Fruit fly (Drosophila melanogaster) whole organism, embryonic: ENCODE results near the gene dpp.

ENCODE experiments used
- B-H2 ChIP-seq: fragments of 200-800 bp; sonication (Bioruptor generic); optimal IDR thresholded peaks from 2 replicates; lab custom pipeline; 2018; ENCODE audit warnings: missing biosample characterization, mild to moderate bottlenecking, missing genetic modification characterization
- CG10209 ChIP-seq: fragments of 200-800 bp; sonication (Bioruptor generic); optimal IDR thresholded peaks from 3 replicates; lab custom pipeline; 2017; ENCODE audit warnings: missing biosample characterization, mild to moderate bottlenecking, missing genetic modification characterization, missing genetic modification reagents
- CG10274 ChIP-seq: fragments of 200-800 bp; sonication (Bioruptor generic); optimal IDR thresholded peaks from 3 replicates; lab custom pipeline; 2017; ENCODE audit warnings: missing biosample characterization, mild to moderate bottlenecking, missing genetic modification characterization
- CG11093 ChIP-seq: fragments of 200-800 bp; sonication (Bioruptor generic); IDR thresholded peaks from 3 replicates; pipeline ENCODE4 v1.3.6; 2022; ENCODE audit warnings: missing biosample characterization, missing genetic modification characterization
- CG11398 ChIP-seq: fragments of 200-800 bp; sonication (Bioruptor generic); optimal IDR thresholded peaks from 2 replicates; lab custom pipeline; 2016; ENCODE audit warnings: missing biosample characterization, missing genetic modification characterization
- CG11723 ChIP-seq: fragments of 200-800 bp; sonication (Bioruptor generic); optimal IDR thresholded peaks from 2 replicates; lab custom pipeline; 2017; ENCODE audit warnings: missing biosample characterization, mild to moderate bottlenecking, missing genetic modification characterization
- CG12236 ChIP-seq: fragments of 200-800 bp; sonication (Bioruptor generic); optimal IDR thresholded peaks from 2 replicates; lab custom pipeline; 2016; ENCODE audit warnings: missing biosample characterization, missing genetic modification characterization
- CG13123 ChIP-seq: fragments of 200-800 bp; sonication (Bioruptor generic); optimal IDR thresholded peaks from 2 replicates; lab custom pipeline; 2016; ENCODE audit warnings: missing biosample characterization, missing genetic modification characterization
- CG1602 ChIP-seq: fragments of 200-800 bp; sonication (Bioruptor generic); optimal IDR thresholded peaks from 3 replicates; lab custom pipeline; 2016; ENCODE audit warnings: missing biosample characterization, missing genetic modification characterization
- CG1603 ChIP-seq: fragments of 200-800 bp; sonication (Bioruptor generic); optimal IDR thresholded peaks from 2 replicates; lab custom pipeline; 2019; ENCODE audit warnings: missing biosample characterization, mild to moderate bottlenecking, missing genetic modification characterization, moderate library complexity
- CG17568 ChIP-seq: fragments of 200-800 bp; sonication (Bioruptor generic); optimal IDR thresholded peaks from 2 replicates; lab custom pipeline; 2018; ENCODE audit warnings: missing biosample characterization, mild to moderate bottlenecking, missing genetic modification characterization, moderate library complexity
- CG17912 ChIP-seq: fragments of 200-800 bp; sonication (Bioruptor generic); optimal IDR thresholded peaks from 2 replicates; lab custom pipeline; 2018; ENCODE audit warnings: missing biosample characterization, mild to moderate bottlenecking, missing genetic modification characterization
- CG2875 ChIP-seq: fragments of 200-800 bp; sonication (Bioruptor generic); optimal IDR thresholded peaks from 2 replicates; lab custom pipeline; 2017; ENCODE audit warnings: missing biosample characterization, mild to moderate bottlenecking, missing genetic modification characterization, missing genetic modification reagents
- CG30403 ChIP-seq: fragments of 200-800 bp; sonication (Bioruptor generic); optimal IDR thresholded peaks from 3 replicates; lab custom pipeline; 2016; ENCODE audit warnings: missing biosample characterization, missing genetic modification characterization
- CG31224 ChIP-seq: fragments of 200-800 bp; sonication (Bioruptor generic); IDR thresholded peaks from 2 replicates; pipeline ENCODE4 v1.3.6; 2022; ENCODE audit warnings: missing biosample characterization, missing genetic modification characterization
- CG34224 ChIP-seq: fragments of 200-800 bp; sonication (Bioruptor generic); IDR thresholded peaks from 3 replicates; pipeline ENCODE4 v1.3.6; 2022; ENCODE audit warnings: missing biosample characterization, missing genetic modification characterization; ENCODE audit not compliant: partially characterized antibody
- CG3995 ChIP-seq: fragments of 200-800 bp; sonication (Bioruptor generic); optimal IDR thresholded peaks from 3 replicates; lab custom pipeline; 2016; ENCODE audit warnings: missing biosample characterization, missing genetic modification characterization
- CG6683 ChIP-seq: fragments of 200-800 bp; sonication (Bioruptor generic); optimal IDR thresholded peaks from 2 replicates; lab custom pipeline; 2017; ENCODE audit warnings: missing biosample characterization, mild to moderate bottlenecking, missing genetic modification characterization, missing genetic modification reagents
- CG7372 ChIP-seq: fragments of 200-800 bp; sonication (Bioruptor generic); IDR thresholded peaks from 2 replicates; pipeline ENCODE4 v1.3.6; 2022; ENCODE audit warnings: missing biosample characterization, missing genetic modification characterization
- CG7928 ChIP-seq: fragments of 200-800 bp; sonication (Bioruptor generic); optimal IDR thresholded peaks from 2 replicates; lab custom pipeline; 2017; ENCODE audit warnings: missing biosample characterization, mild to moderate bottlenecking, missing genetic modification characterization
- CG8281 ChIP-seq: fragments of 200-800 bp; sonication (Bioruptor generic); optimal IDR thresholded peaks from 2 replicates; lab custom pipeline; 2018; ENCODE audit warnings: missing biosample characterization, mild to moderate bottlenecking, missing genetic modification characterization, moderate library complexity
- CrebB ChIP-seq: fragments of 200-800 bp; sonication (Bioruptor generic); optimal IDR thresholded peaks from 3 replicates; lab custom pipeline; 2018; ENCODE audit warnings: missing biosample characterization, mild to moderate bottlenecking, missing genetic modification characterization
- Dbx ChIP-seq: fragments of 200-800 bp; sonication (Bioruptor generic); IDR thresholded peaks from 3 replicates; pipeline ENCODE4 v1.3.6; 2022; ENCODE audit warnings: missing biosample characterization, missing genetic modification characterization
- Dek ChIP-seq: fragments of 200-800 bp; sonication (Bioruptor generic); optimal IDR thresholded peaks from 3 replicates; lab custom pipeline; 2019; ENCODE audit warnings: missing biosample characterization, mild to moderate bottlenecking, missing genetic modification characterization, moderate library complexity
- Dll ChIP-seq: fragments of 200-800 bp; sonication (Bioruptor generic); IDR thresholded peaks from 4 replicates; pipeline ENCODE4 v1.3.6; 2022; ENCODE audit warnings: missing biosample characterization, missing genetic modification characterization; ENCODE audit not compliant: partially characterized antibody
- Doc2 ChIP-seq: fragments of 200-800 bp; sonication (Bioruptor generic); IDR thresholded peaks from 2 replicates; pipeline ENCODE4 v1.3.6; 2022; ENCODE audit warnings: missing biosample characterization, missing genetic modification characterization
- Dref ChIP-seq: fragments of 200-800 bp; sonication (Bioruptor generic); IDR thresholded peaks from 2 replicates; pipeline ENCODE4 v1.3.6; 2022; ENCODE audit warnings: missing biosample characterization, missing genetic modification characterization
- Ets97D ChIP-seq: fragments of 200-800 bp; sonication (Bioruptor generic); optimal IDR thresholded peaks from 3 replicates; lab custom pipeline; 2016; ENCODE audit warnings: missing biosample characterization, missing genetic modification characterization
- HmgD ChIP-seq: fragments of 200-800 bp; sonication (Bioruptor generic); optimal IDR thresholded peaks from 3 replicates; lab custom pipeline; 2016; ENCODE audit warnings: missing biosample characterization, missing genetic modification characterization
- Hr3 ChIP-seq: fragments of 200-800 bp; sonication (Bioruptor generic); optimal IDR thresholded peaks from 3 replicates; lab custom pipeline; 2016; ENCODE audit warnings: missing biosample characterization, missing genetic modification characterization
- Hr78 ChIP-seq, 2 experiments: fragments of 200-800 bp in 1 of 2; fragments of >200 bp in 1 of 2; sonication (Bioruptor generic) in 1 of 2; optimal IDR thresholded peaks; 2 replicates each; lab custom pipeline; 2017 to 2019; ENCODE audit warnings: missing biosample characterization in 2 of 2, missing genetic modification characterization in 2 of 2, mild to moderate bottlenecking in 1 of 2, moderate library complexity in 1 of 2
- Kr ChIP-seq: fragments of 200-800 bp; sonication (Bioruptor generic); optimal IDR thresholded peaks from 2 replicates; lab custom pipeline; 2017; ENCODE audit warnings: missing biosample characterization, mild to moderate bottlenecking, missing genetic modification characterization
- Lim3 ChIP-seq: fragments of 200-800 bp; sonication (Bioruptor generic); IDR thresholded peaks from 2 replicates; pipeline ENCODE4 v1.3.6; 2022; ENCODE audit warnings: missing biosample characterization, missing genetic modification characterization
- Myb ChIP-seq: fragments of 200-800 bp; sonication (Bioruptor generic); optimal IDR thresholded peaks from 2 replicates; lab custom pipeline; 2016; ENCODE audit warnings: missing biosample characterization, missing genetic modification characterization
- Nf-YC ChIP-seq: fragments of 200-800 bp; optimal IDR thresholded peaks from 3 replicates; lab custom pipeline; 2019; ENCODE audit warnings: missing biosample characterization, mild to moderate bottlenecking, missing genetic modification characterization, moderate library complexity
- Oaz ChIP-seq: fragments of 200-800 bp; sonication (Bioruptor generic); IDR thresholded peaks from 2 replicates; pipeline ENCODE4 v1.3.6; 2022; ENCODE audit warnings: missing biosample characterization, missing genetic modification characterization
- Scr ChIP-seq: fragments of 200-800 bp; sonication (Bioruptor generic); IDR thresholded peaks from 2 replicates; pipeline ENCODE4 v1.3.6; 2022; ENCODE audit warnings: missing biosample characterization, missing genetic modification characterization; ENCODE audit not compliant: partially characterized antibody
- Sox102F ChIP-seq: fragments of 200-800 bp; sonication (Bioruptor generic); optimal IDR thresholded peaks from 2 replicates; lab custom pipeline; 2018; ENCODE audit warnings: missing biosample characterization, mild to moderate bottlenecking, missing genetic modification characterization, moderate library complexity
- Xrp1 ChIP-seq: fragments of 200-800 bp; sonication (Bioruptor generic); IDR thresholded peaks from 2 replicates; pipeline ENCODE4 v1.3.6; 2022; ENCODE audit warnings: missing biosample characterization, missing genetic modification characterization
- YL-1 ChIP-seq: fragments of 200-800 bp; sonication (Bioruptor generic); optimal IDR thresholded peaks from 3 replicates; lab custom pipeline; 2017; ENCODE audit warnings: missing biosample characterization, mild to moderate bottlenecking, missing genetic modification characterization
- cato ChIP-seq: fragments of 200-800 bp; sonication (Bioruptor generic); optimal IDR thresholded peaks from 2 replicates; lab custom pipeline; 2016; ENCODE audit warnings: missing biosample characterization, missing genetic modification characterization, borderline replicate concordance
- crc ChIP-seq: fragments of 200-800 bp; sonication (Bioruptor generic); optimal IDR thresholded peaks from 2 replicates; lab custom pipeline; 2016; ENCODE audit warnings: missing biosample characterization, missing genetic modification characterization
- da ChIP-seq: fragments of 200-800 bp; sonication (Bioruptor generic); optimal IDR thresholded peaks from 2 replicates; lab custom pipeline; 2016; ENCODE audit warnings: missing biosample characterization, missing genetic modification characterization
- dati ChIP-seq: fragments of 200-800 bp; sonication (Bioruptor generic); IDR thresholded peaks from 2 replicates; pipeline ENCODE4 v1.3.6; 2022; ENCODE audit warnings: missing biosample characterization, missing genetic modification characterization
- gfzf ChIP-seq: fragments of 200-800 bp; sonication (Bioruptor generic); optimal IDR thresholded peaks from 2 replicates; lab custom pipeline; 2016; ENCODE audit warnings: missing biosample characterization, mild to moderate bottlenecking, missing genetic modification characterization, moderate library complexity
- hth ChIP-seq: fragments of >200 bp; optimal IDR thresholded peaks from 2 replicates; lab custom pipeline; 2017; ENCODE audit warnings: inconsistent platforms
- luna ChIP-seq: fragments of 200-800 bp; sonication (Bioruptor generic); optimal IDR thresholded peaks from 2 replicates; lab custom pipeline; 2016; ENCODE audit warnings: missing biosample characterization, missing genetic modification characterization
- nom ChIP-seq: fragments of 200-800 bp; sonication (Bioruptor generic); optimal IDR thresholded peaks from 2 replicates; lab custom pipeline; 2017; ENCODE audit warnings: missing biosample characterization, missing genetic modification characterization, mild to moderate bottlenecking, moderate library complexity, missing genetic modification reagents
- pho ChIP-seq: fragments of 200-800 bp; sonication (Bioruptor generic); optimal IDR thresholded peaks from 2 replicates; lab custom pipeline; 2016; ENCODE audit warnings: missing biosample characterization, missing genetic modification characterization
- repo ChIP-seq: fragments of 200-800 bp; sonication (Bioruptor generic); optimal IDR thresholded peaks from 2 replicates; lab custom pipeline; 2016; ENCODE audit warnings: missing biosample characterization, missing genetic modification characterization
- trh ChIP-seq: fragments of 200-800 bp; sonication (Bioruptor generic); optimal IDR thresholded peaks from 2 replicates; lab custom pipeline; 2016; ENCODE audit warnings: missing biosample characterization, missing genetic modification characterization
- unpg ChIP-seq: fragments of 200-800 bp; sonication (Bioruptor generic); optimal IDR thresholded peaks from 3 replicates; lab custom pipeline; 2018; ENCODE audit warnings: missing biosample characterization, mild to moderate bottlenecking, missing genetic modification characterization, moderate library complexity

Gene dpp

DNA sequence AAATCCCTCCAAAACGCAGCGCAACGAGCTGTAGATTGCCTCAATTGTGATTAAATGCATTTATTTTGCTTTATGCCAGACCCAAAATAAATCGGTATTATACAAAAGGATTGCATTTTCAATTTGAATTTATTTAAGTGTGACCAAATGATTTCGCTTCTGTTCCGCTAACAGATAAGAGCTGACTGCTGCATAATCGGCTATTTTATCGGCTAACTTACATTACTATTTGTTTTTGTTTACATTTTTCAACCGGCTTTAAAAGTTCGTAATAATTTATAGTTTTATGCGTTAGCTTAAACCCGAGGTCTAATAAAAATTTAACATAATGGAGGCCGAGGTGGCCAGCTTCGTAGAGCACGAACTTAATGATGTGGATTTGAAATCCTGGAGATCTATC, 45.2 kb upstream of the dpp start, which contains the start of gene PIG-Wa (continued):
- TF ChIP-seq CG10209 (GFP tag; lab: Kevin White, UChicago), result no peak
- TF ChIP-seq Dek, result no peak
- no peak for TF ChIP-seq B-H2 (GFP tag; lab: Kevin White, UChicago)
- no peak for TF ChIP-seq CG11723 (GFP tag; lab: Kevin White, UChicago)
- TF ChIP-seq Oaz, result no peak
- no peak for TF ChIP-seq unpg
- peak; percentile 56 for TF ChIP-seq CG1603 (tag; lab: Kevin White, UChicago)
- TF ChIP-seq Hr3 (GFP tag; lab: Kevin White, UChicago), result no peak
- TF ChIP-seq CG17568 (GFP tag; lab: Kevin White, UChicago), result no peak
- TF ChIP-seq dati (GFP tag; lab: Robert Waterston, UW), result no peak
- no peak for TF ChIP-seq CG7928 (GFP tag; lab: Kevin White, UChicago)
- 0 out of 4 replicates have a peak, but pooled peaks have one; percentile 17 for TF ChIP-seq Dll (GFP tag; lab: Robert Waterston, UW)
- TF ChIP-seq nom (GFP tag; lab: Kevin White, UChicago), result no peak
- TF ChIP-seq repo, result no peak
- TF ChIP-seq hth, result no peak
- TF ChIP-seq CG7372 (GFP tag; lab: Robert Waterston, UW), result no peak
- no peak for TF ChIP-seq Sox102F
- TF ChIP-seq Ets97D, result peak; percentile 62
- TF ChIP-seq da (GFP tag; lab: Kevin White, UChicago), result no peak
- no peak for TF ChIP-seq crc
- no peak for TF ChIP-seq CG31224 (GFP tag; lab: Robert Waterston, UW)
- no peak for TF ChIP-seq cato (GFP tag; lab: Kevin White, UChicago)
- TF ChIP-seq Xrp1, result no peak
- TF ChIP-seq luna (GFP tag; lab: Kevin White, UChicago), result no peak
- TF ChIP-seq CG6683 (GFP tag; lab: Kevin White, UChicago), result no peak
- TF ChIP-seq Doc2, result no peak
- no peak for TF ChIP-seq CG11093 (GFP tag; lab: Robert Waterston, UW)
- no peak for TF ChIP-seq Nf-YC
- TF ChIP-seq Dref (GFP tag; lab: Robert Waterston, UW), result peak; percentile 86
- no peak for TF ChIP-seq Dbx (GFP tag; lab: Robert Waterston, UW)
- no peak for TF ChIP-seq CG30403 (GFP tag; lab: Kevin White, UChicago)
- TF ChIP-seq CG34224, result peak; percentile 59; the same call in 2 of the 3 replicates
- no peak for TF ChIP-seq CG17912 (GFP tag; lab: Kevin White, UChicago)
- TF ChIP-seq Lim3 (GFP tag; lab: Robert Waterston, UW), result no peak
- no peak for TF ChIP-seq CG13123
- no peak for TF ChIP-seq CG10274
- peak; percentile 8 for TF ChIP-seq YL-1 (GFP tag; lab: Kevin White, UChicago)
- TF ChIP-seq Hr78 (GFP tag; optimal IDR thresholded peaks at IDR 0.05; lab: Kevin White, UChicago), result no peak
- no peak for TF ChIP-seq CG1602 (GFP tag; lab: Kevin White, UChicago)
- TF ChIP-seq CG3995 (GFP tag; lab: Kevin White, UChicago), result no peak
- peak; percentile 29 for TF ChIP-seq HmgD (GFP tag; lab: Kevin White, UChicago)
- TF ChIP-seq CG11398 (GFP tag; lab: Kevin White, UChicago), result no peak
- TF ChIP-seq Myb, result peak; percentile 86
- no peak for TF ChIP-seq CG12236 (GFP tag; lab: Kevin White, UChicago)
- TF ChIP-seq CG8281 (tag; lab: Kevin White, UChicago), result no peak
- peak; percentile 71 for TF ChIP-seq gfzf (GFP tag; lab: Kevin White, UChicago)
- TF ChIP-seq pho (GFP tag; lab: Kevin White, UChicago), result no peak
- no peak for TF ChIP-seq trh (GFP tag; lab: Kevin White, UChicago)
- no peak for TF ChIP-seq Kr (GFP tag; lab: Kevin White, UChicago)
- no peak for TF ChIP-seq CG2875 (GFP tag; lab: Kevin White, UChicago)
- peak; percentile 40; the same call in 1 of the 2 replicates for TF ChIP-seq Scr (GFP tag; lab: Robert Waterston, UW)
- no peak for TF ChIP-seq CrebB (tag; lab: Kevin White, UChicago)
